Fruit fly (Drosophila melanogaster): Measurements from ENCODE around the gene CG13050.
A peak's percentile ranks its signal among the peaks of the same experiment; 100 is the strongest.

The CG13050 gene

DNA sequence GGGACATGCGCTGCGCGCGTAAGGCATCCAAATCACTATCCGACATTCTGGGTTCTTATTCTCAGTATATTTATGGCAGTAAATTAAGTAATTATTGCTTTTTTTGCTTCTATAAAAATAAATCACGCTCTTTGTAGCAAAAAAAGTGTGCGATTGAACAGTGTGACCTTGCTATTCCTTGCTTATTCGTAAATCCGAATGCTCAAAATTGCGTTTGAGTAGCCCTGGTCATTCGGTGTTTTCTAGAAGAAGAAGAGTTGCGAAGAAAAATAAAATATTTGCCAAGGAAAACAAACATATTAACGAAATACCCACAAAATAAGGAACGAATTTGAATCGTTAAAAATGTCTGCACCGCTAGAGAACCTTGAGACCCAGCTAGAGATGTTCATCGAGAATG is 47.2 kb downstream of the CG13050 start, which contains the start of the genes PDCD-5 and MED10 (continued):
- TF ChIP-seq twi (tag; optimal IDR thresholded peaks at IDR 0.05) = no peak
- TF ChIP-seq ato (GFP tag; IDR thresholded peaks at IDR 0.05; ENCODE audit: partially characterized antibody) = no peak
- TF ChIP-seq CG17829 (tag; optimal IDR thresholded peaks at IDR 0.05) = peak; percentile 28
- TF ChIP-seq CG17361 (GFP tag; IDR thresholded peaks at IDR 0.05) = no peak
- no peak for TF ChIP-seq fd102C (GFP tag; optimal IDR thresholded peaks at IDR 0.05)
- no peak for TF ChIP-seq crc (GFP tag; optimal IDR thresholded peaks at IDR 0.05)
- TF ChIP-seq cas (GFP tag; IDR thresholded peaks at IDR 0.05) = no peak
- TF ChIP-seq PHDP (tag; optimal IDR thresholded peaks at IDR 0.05) = no peak
- TF ChIP-seq Sry-β (GFP tag; optimal IDR thresholded peaks at IDR 0.05) = no peak
- TF ChIP-seq phol (tag; optimal IDR thresholded peaks at IDR 0.05) = peak; percentile 65
- no peak for TF ChIP-seq sim (GFP tag; IDR thresholded peaks at IDR 0.05)
- no peak for TF ChIP-seq CG16813 (GFP tag; IDR thresholded peaks at IDR 0.05; ENCODE audit: partially characterized antibody)
- peak; percentile 83 for TF ChIP-seq CG14710 (tag; optimal IDR thresholded peaks at IDR 0.05)
- TF ChIP-seq C15 (GFP tag; IDR thresholded peaks at IDR 0.05) = no peak
- TF ChIP-seq NC2α (GFP tag; optimal IDR thresholded peaks at IDR 0.05) = no peak
- peak; percentile 54 for TF ChIP-seq CTCF (GFP tag; optimal IDR thresholded peaks at IDR 0.05)
- no peak for TF ChIP-seq Ptx1 (GFP tag; IDR thresholded peaks at IDR 0.05)
- no peak for TF ChIP-seq lbe (GFP tag; optimal IDR thresholded peaks at IDR 0.05)
- TF ChIP-seq HLH4C (GFP tag; IDR thresholded peaks at IDR 0.05; ENCODE audit: partially characterized antibody) = no peak
- TF ChIP-seq CHES-1-like (GFP tag; optimal IDR thresholded peaks at IDR 0.05) = peak; percentile 31
- TF ChIP-seq Dll (GFP tag; IDR thresholded peaks at IDR 0.05; ENCODE audit: partially characterized antibody) = no peak
- TF ChIP-seq Myb (GFP tag; optimal IDR thresholded peaks at IDR 0.05) = peak; percentile 33
- peak; percentile 52 for TF ChIP-seq gro (GFP tag; optimal IDR thresholded peaks at IDR 0.05)
- TF ChIP-seq bbx (GFP tag; IDR thresholded peaks at IDR 0.05; ENCODE audit: partially characterized antibody) = 0 out of 2 replicates have a peak, but pooled peaks have one; percentile 28
- TF ChIP-seq CG11093 (GFP tag; IDR thresholded peaks at IDR 0.05) = no peak
- no peak for TF ChIP-seq Adf1 (GFP tag; IDR thresholded peaks at IDR 0.05)
- TF ChIP-seq Sry-δ (GFP tag; optimal IDR thresholded peaks at IDR 0.05) = peak; percentile 57
- TF ChIP-seq B-H2 (GFP tag; optimal IDR thresholded peaks at IDR 0.05) = no peak
- TF ChIP-seq CG2199 (GFP tag; IDR thresholded peaks at IDR 0.05) = no peak
- no peak for TF ChIP-seq H15 (GFP tag; IDR thresholded peaks at IDR 0.05)
- no peak for TF ChIP-seq tx (GFP tag; optimal IDR thresholded peaks at IDR 0.05)
- TF ChIP-seq wek (GFP tag; optimal IDR thresholded peaks at IDR 0.05) = no peak
- no peak for TF ChIP-seq bab2 (GFP tag; optimal IDR thresholded peaks at IDR 0.05)
- no peak for TF ChIP-seq CG5245 (GFP tag; optimal IDR thresholded peaks at IDR 0.05)
- TF ChIP-seq CG10654 (GFP tag; optimal IDR thresholded peaks at IDR 0.05) = no peak
- no peak for TF ChIP-seq Oaz (GFP tag; IDR thresholded peaks at IDR 0.05)
- no peak for TF ChIP-seq CG18011 (GFP tag; optimal IDR thresholded peaks at IDR 0.05)
- TF ChIP-seq maf-S (GFP tag; optimal IDR thresholded peaks at IDR 0.05) = no peak
- TF ChIP-seq row (GFP tag; IDR thresholded peaks at IDR 0.05) = peak; percentile 28; the same call in 1 of the 3 replicates
- TF ChIP-seq ems (GFP tag; optimal IDR thresholded peaks at IDR 0.05) = no peak
- TF ChIP-seq Hr51 (GFP tag; optimal IDR thresholded peaks at IDR 0.05) = no peak
- TF ChIP-seq CG3407 (GFP tag; optimal IDR thresholded peaks at IDR 0.05) = no peak
- TF ChIP-seq mam (GFP tag; optimal IDR thresholded peaks at IDR 0.05) = no peak
- no peak for TF ChIP-seq danr (GFP tag; IDR thresholded peaks at IDR 0.05)
- peak; percentile 60 for TF ChIP-seq CG12659 (GFP tag; optimal IDR thresholded peaks at IDR 0.05)
- no peak for TF ChIP-seq unpg (GFP tag; optimal IDR thresholded peaks at IDR 0.05)
- TF ChIP-seq mld (GFP tag; IDR thresholded peaks at IDR 0.05; ENCODE audit: partially characterized antibody) = no peak
- TF ChIP-seq Sox100B (GFP tag; optimal IDR thresholded peaks at IDR 0.05) = no peak
- TF ChIP-seq Lim3 (GFP tag; IDR thresholded peaks at IDR 0.05) = no peak
- TF ChIP-seq pan (optimal IDR thresholded peaks at IDR 0.05) = no peak
- TF ChIP-seq pan (GFP tag; optimal IDR thresholded peaks at IDR 0.05 in 1 of 2, IDR thresholded peaks at IDR 0.05 in 1 of 2) = no peak
- TF ChIP-seq CG10959 (GFP tag; IDR thresholded peaks at IDR 0.05) = peak; percentile 33; the same call in 1 of the 2 replicates
- no peak for TF ChIP-seq wor (GFP tag; IDR thresholded peaks at IDR 0.05)

Data from whole organism, embryonic.